Fruit fly (Drosophila melanogaster): ENCODE measurements around the gene PolA1.

DNA sequence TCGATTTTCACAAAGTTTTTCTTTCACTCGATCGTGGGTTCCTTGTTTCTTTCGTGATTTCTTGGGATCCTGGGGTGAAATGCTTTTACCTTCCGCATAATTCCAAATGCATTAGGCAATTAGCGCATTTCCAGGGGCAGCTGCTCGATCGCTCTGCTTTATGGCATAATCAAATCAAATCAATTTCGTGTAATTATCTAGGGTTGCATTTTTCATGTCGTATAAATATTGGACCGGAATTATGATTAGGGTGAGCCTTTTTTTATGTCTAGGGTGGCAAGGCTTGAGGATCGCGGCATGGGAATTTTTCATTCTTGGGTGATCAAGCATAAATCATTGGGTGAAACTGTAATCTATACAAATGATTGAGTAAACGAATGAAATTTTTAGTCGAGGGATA, 16.8 kb downstream of the PolA1 start:
- no peak for TF ChIP-seq CG11902 (GFP tag; optimal IDR thresholded peaks at IDR 0.05)
- TF ChIP-seq ss (GFP tag; optimal IDR thresholded peaks at IDR 0.05) = no peak
- no peak for TF ChIP-seq Ets21C (GFP tag; optimal IDR thresholded peaks at IDR 0.05)
